Fruit fly (Drosophila melanogaster) whole organism, embryonic: ENCODE measurements around the gene LIMK1.

ENCODE experiments used
- CG43689 ChIP-seq: fragments of 200-800 bp; sonication (Bioruptor generic); IDR thresholded peaks from 2 replicates; pipeline ENCODE4 v1.3.6; 2022; ENCODE audit warnings: missing biosample characterization, missing genetic modification characterization
- CG7271 ChIP-seq: fragments of 200-800 bp; sonication (Bioruptor generic); optimal IDR thresholded peaks from 2 replicates; lab custom pipeline; 2018; ENCODE audit warnings: missing biosample characterization, mild to moderate bottlenecking, missing genetic modification characterization, moderate library complexity
- Fer1 ChIP-seq: fragments of 200-800 bp; sonication (Bioruptor generic); optimal IDR thresholded peaks from 2 replicates; lab custom pipeline; 2017; ENCODE audit warnings: missing biosample characterization, mild to moderate bottlenecking, missing genetic modification characterization
- Nf-YB ChIP-seq: fragments of 200-800 bp; sonication (Bioruptor generic); optimal IDR thresholded peaks from 3 replicates; lab custom pipeline; 2019; ENCODE audit warnings: missing biosample characterization, mild to moderate bottlenecking, missing genetic modification characterization, moderate library complexity

DNA sequence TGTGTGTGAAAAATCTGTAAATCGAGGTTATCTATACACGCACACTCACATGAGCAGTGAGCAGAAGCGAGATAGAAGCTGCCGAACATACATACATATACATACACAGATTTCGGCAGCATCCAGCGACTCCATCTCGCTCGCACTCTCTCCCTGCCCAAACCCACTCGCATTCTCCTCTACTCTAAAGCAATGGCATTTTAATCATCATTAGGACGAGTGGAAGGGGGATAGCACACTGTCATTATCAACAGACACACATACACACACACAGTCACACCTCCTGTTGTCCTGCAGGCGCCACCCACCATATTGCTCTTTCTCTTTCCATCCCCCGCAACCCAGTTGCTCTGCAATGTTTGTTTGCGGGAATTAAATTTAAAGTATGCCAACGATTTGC, 42.0 kb upstream of the LIMK1 start:
- TF ChIP-seq CG7271 (no peak), CG43689 (no peak), Nf-YB (GFP tag; lab: Kevin White, UChicago) (no peak), Fer1 (GFP tag; lab: Kevin White, UChicago) (no peak)
